Worm (Caenorhabditis elegans) whole organism, L4 larva: ENCODE measurements around the gene nlp-33.

ENCODE experiments used
- D1046.2 ChIP-seq: fragments of 200-800 bp; sonication (Bioruptor generic); IDR thresholded peaks from 2 replicates; pipeline ENCODE4 v1.3.6; 2022; ENCODE audit warnings: missing genetic modification characterization, missing compliant biosample characterization
- F44E2.7 ChIP-seq: fragments of 200-800 bp; sonication (Bioruptor generic); IDR thresholded peaks from 2 replicates; pipeline ENCODE4 v2.1.2; 2022; ENCODE audit warnings: missing genetic modification characterization, missing compliant biosample characterization
- T26A8.4 ChIP-seq: fragments of 200-800 bp; sonication (Bioruptor generic); IDR thresholded peaks from 2 replicates; pipeline ENCODE4 v1.3.6; 2022; ENCODE audit warnings: missing genetic modification characterization, missing compliant biosample characterization
- Y105C5A.15 ChIP-seq: fragments of 200-800 bp; sonication (Bioruptor generic); IDR thresholded peaks from 2 replicates; pipeline ENCODE4 v1.3.6; 2022; ENCODE audit warnings: missing genetic modification characterization, missing compliant biosample characterization
- Y48G9A.11 ChIP-seq: fragments of 200-800 bp; sonication (Bioruptor generic); IDR thresholded peaks from 2 replicates; pipeline ENCODE4 v1.3.6; 2022; ENCODE audit warnings: missing genetic modification reagents, missing genetic modification characterization, missing compliant biosample characterization
- Y5F2A.4 ChIP-seq: fragments of 200-800 bp; sonication (Bioruptor generic); optimal IDR thresholded peaks from 2 replicates; lab custom pipeline; 2018; ENCODE audit warnings: mild to moderate bottlenecking, missing genetic modification characterization, missing compliant biosample characterization
- Y75B8A.6 ChIP-seq: fragments of 200-800 bp; sonication (Bioruptor generic); IDR thresholded peaks from 2 replicates; pipeline ENCODE4 v1.3.6; 2022; ENCODE audit warnings: missing genetic modification reagents, missing genetic modification characterization, missing compliant biosample characterization
- ZK337.2 ChIP-seq: fragments of 200-800 bp; sonication (Bioruptor generic); IDR thresholded peaks from 2 replicates; pipeline ENCODE4 v1.3.6; 2022; ENCODE audit warnings: missing genetic modification reagents, missing genetic modification characterization, missing compliant biosample characterization
- aha-1 ChIP-seq: fragments of 150-350 bp; peaks from one replicate; lab custom pipeline; 2014; ENCODE audit warnings: missing biosample characterization, missing genetic modification characterization
- aly-2 ChIP-seq: sonication (generic microtip); optimal IDR thresholded peaks from 2 replicates; lab custom pipeline; 2018; ENCODE audit warnings: missing biosample characterization, missing genetic modification characterization
- ama-1 ChIP-seq: fragments of 150-350 bp; optimal IDR thresholded peaks from 2 replicates; lab custom pipeline; 2014; ENCODE audit warnings: inconsistent platforms, mixed read lengths
- arid-1 ChIP-seq: fragments of 200-800 bp; sonication (Bioruptor generic); conservative IDR thresholded peaks from 2 replicates; pipeline ENCODE4 v1.3.6; 2022; ENCODE audit warnings: missing genetic modification reagents, missing genetic modification characterization, missing compliant biosample characterization
- attf-4 ChIP-seq: sonication (generic microtip); optimal IDR thresholded peaks from 3 replicates; lab custom pipeline; 2017; ENCODE audit warnings: missing biosample characterization, missing genetic modification characterization
- ceh-20 ChIP-seq: fragments of 200-800 bp; sonication (Bioruptor generic); IDR thresholded peaks from 2 replicates; pipeline ENCODE4 v1.3.6; 2022; ENCODE audit warnings: missing genetic modification reagents, missing genetic modification characterization, missing compliant biosample characterization
- ceh-28 ChIP-seq: fragments of 150-350 bp; optimal IDR thresholded peaks from 2 replicates; lab custom pipeline; 2014; ENCODE audit warnings: missing biosample characterization, missing genetic modification reagents, missing genetic modification characterization
- daf-16 ChIP-seq, 3 experiments: sonication (generic microtip); optimal IDR thresholded peaks; 2 replicates each; lab custom pipeline; 2016 to 2017; ENCODE audit warnings: missing genetic modification characterization in 3 of 3, missing genetic modification reagents in 3 of 3, mild to moderate bottlenecking in 2 of 3, missing compliant biosample characterization in 2 of 3, missing biosample characterization in 1 of 3, moderate library complexity in 1 of 3
- daf-19 ChIP-seq: fragments of 200-800 bp; sonication (Bioruptor generic); conservative IDR thresholded peaks from 2 replicates; pipeline ENCODE4 v1.3.6; 2022; ENCODE audit warnings: missing genetic modification characterization, missing compliant biosample characterization
- daf-8 ChIP-seq: fragments of 200-800 bp; sonication (Bioruptor generic); IDR thresholded peaks from 2 replicates; pipeline ENCODE4 v1.3.6; 2022; ENCODE audit warnings: missing genetic modification characterization, missing compliant biosample characterization
- duxl-1 ChIP-seq: sonication (generic microtip); optimal IDR thresholded peaks from 2 replicates; lab custom pipeline; 2016; ENCODE audit warnings: mild to moderate bottlenecking, missing genetic modification characterization, moderate library complexity, missing compliant biosample characterization; ENCODE audit not compliant: poor library complexity
- dve-1 ChIP-seq: sonication (generic microtip); optimal IDR thresholded peaks from 2 replicates; lab custom pipeline; 2017; ENCODE audit warnings: antibody characterized with exemption, mild to moderate bottlenecking, missing genetic modification characterization, missing compliant biosample characterization; ENCODE audit not compliant: insufficient read depth
- gei-8 ChIP-seq: fragments of 200-800 bp; sonication (Bioruptor generic); optimal IDR thresholded peaks from 2 replicates; lab custom pipeline; 2018; ENCODE audit warnings: mild to moderate bottlenecking, missing genetic modification characterization, missing compliant biosample characterization
- hif-1 ChIP-seq, 2 experiments: sonication (generic microtip); optimal IDR thresholded peaks; 2 replicates each; lab custom pipeline; 2016 to 2017; ENCODE audit warnings: missing compliant biosample characterization in 2 of 2, missing genetic modification characterization in 2 of 2, missing genetic modification reagents in 2 of 2, missing genotype in 2 of 2, mild to moderate bottlenecking in 1 of 2
- hmg-1.1 ChIP-seq: fragments of 200-800 bp; sonication (Bioruptor generic); IDR thresholded peaks from 2 replicates; pipeline ENCODE4 v1.3.6; 2022; ENCODE audit warnings: missing genetic modification reagents, missing genetic modification characterization, missing compliant biosample characterization
- jun-1 ChIP-seq: fragments of 150-350 bp; optimal IDR thresholded peaks from 2 replicates; lab custom pipeline; 2014; ENCODE audit warnings: missing biosample characterization, missing genetic modification reagents, missing genetic modification characterization
- lim-7 ChIP-seq: fragments of 200-800 bp; sonication (Bioruptor generic); IDR thresholded peaks from 2 replicates; pipeline ENCODE4 v1.3.6; 2022; ENCODE audit warnings: missing genetic modification characterization, missing compliant biosample characterization
- lin-38 ChIP-seq: fragments of 200-800 bp; sonication (Bioruptor generic); IDR thresholded peaks from 2 replicates; pipeline ENCODE4 v1.3.6; 2022; ENCODE audit warnings: missing genetic modification reagents, missing genetic modification characterization, missing compliant biosample characterization
- lin-39 ChIP-seq: fragments of 150-350 bp; optimal IDR thresholded peaks from 2 replicates; lab custom pipeline; 2014; ENCODE audit warnings: missing biosample characterization, missing genetic modification reagents, missing genetic modification characterization
- lir-3 ChIP-seq: sonication (generic microtip); optimal IDR thresholded peaks from 2 replicates; lab custom pipeline; 2016; ENCODE audit warnings: mild to moderate bottlenecking, missing genetic modification characterization, missing compliant biosample characterization
- lsy-2 ChIP-seq, 2 experiments: fragments of 150-350 bp in 1 of 2; sonication (generic microtip) in 1 of 2; optimal IDR thresholded peaks; 2 replicates each; lab custom pipeline; 2014 to 2017; ENCODE audit warnings: missing biosample characterization in 2 of 2, missing genetic modification characterization in 2 of 2
- mdl-1 ChIP-seq, 2 experiments: fragments of 150-350 bp in 1 of 2; sonication (generic microtip) in 1 of 2; optimal IDR thresholded peaks; 2 replicates each; lab custom pipeline; 2014 to 2017; ENCODE audit warnings: missing biosample characterization in 2 of 2, missing genetic modification characterization in 2 of 2
- mep-1 ChIP-seq: fragments of 150-350 bp; sonication (generic microtip); optimal IDR thresholded peaks from 3 replicates; lab custom pipeline; 2014; ENCODE audit warnings: missing biosample characterization, missing genetic modification characterization
- mxl-3 ChIP-seq: fragments of 200-800 bp; sonication (Bioruptor generic); optimal IDR thresholded peaks from 2 replicates; lab custom pipeline; 2018; ENCODE audit warnings: mild to moderate bottlenecking, missing genetic modification characterization, missing compliant biosample characterization
- nhr-102 ChIP-seq: sonication (generic microtip); optimal IDR thresholded peaks from 2 replicates; lab custom pipeline; 2016; ENCODE audit warnings: mild to moderate bottlenecking, missing genetic modification characterization, moderate library complexity, missing compliant biosample characterization
- nhr-111 ChIP-seq: fragments of 200-800 bp; sonication (Bioruptor generic); optimal IDR thresholded peaks from 2 replicates; lab custom pipeline; 2018; ENCODE audit warnings: mild to moderate bottlenecking, missing genetic modification characterization, missing compliant biosample characterization
- nhr-237 ChIP-seq: sonication (generic microtip); optimal IDR thresholded peaks from 2 replicates; lab custom pipeline; 2017; ENCODE audit warnings: missing biosample characterization, missing genetic modification characterization
- nhr-41 ChIP-seq: fragments of 200-800 bp; sonication (Bioruptor generic); IDR thresholded peaks from 2 replicates; pipeline ENCODE4 v1.3.6; 2022; ENCODE audit warnings: missing genetic modification reagents, missing genetic modification characterization, missing compliant biosample characterization
- nhr-48 ChIP-seq: sonication (generic microtip); optimal IDR thresholded peaks from 2 replicates; lab custom pipeline; 2016; ENCODE audit warnings: mild to moderate bottlenecking, missing genetic modification characterization, missing compliant biosample characterization
- nhr-6 ChIP-seq: fragments of 150-350 bp; optimal IDR thresholded peaks from 2 replicates; lab custom pipeline; 2014; ENCODE audit warnings: missing biosample characterization, missing genetic modification characterization
- nhr-76 ChIP-seq: fragments of 150-350 bp; optimal IDR thresholded peaks from 2 replicates; lab custom pipeline; 2014; ENCODE audit warnings: missing biosample characterization, missing genetic modification characterization
- php-3 ChIP-seq: fragments of 200-800 bp; sonication (Bioruptor generic); IDR thresholded peaks from 2 replicates; pipeline ENCODE4 v1.3.6; 2022; ENCODE audit warnings: missing genetic modification reagents, missing genetic modification characterization, missing compliant biosample characterization
- saeg-2 ChIP-seq: fragments of 200-800 bp; sonication (Bioruptor generic); IDR thresholded peaks from 2 replicates; pipeline ENCODE4 v1.3.6; 2022; ENCODE audit warnings: missing genetic modification reagents, missing genetic modification characterization, missing compliant biosample characterization
- set-16 ChIP-seq: fragments of 200-800 bp; sonication (Bioruptor generic); IDR thresholded peaks from 2 replicates; pipeline ENCODE4 v1.3.6; 2022; ENCODE audit warnings: missing genetic modification reagents, missing genetic modification characterization, missing compliant biosample characterization
- snpc-1.2 ChIP-seq: fragments of 200-800 bp; sonication (Bioruptor generic); IDR thresholded peaks from 2 replicates; pipeline ENCODE4 v1.3.6; 2022; ENCODE audit warnings: missing genetic modification reagents, missing genetic modification characterization, missing compliant biosample characterization
- spr-1 ChIP-seq: sonication (generic microtip); optimal IDR thresholded peaks from 2 replicates; lab custom pipeline; 2016; ENCODE audit warnings: mild to moderate bottlenecking, missing genetic modification characterization, missing compliant biosample characterization
- tra-1 ChIP-seq: fragments of 200-800 bp; sonication (Bioruptor generic); IDR thresholded peaks from 2 replicates; pipeline ENCODE4 v1.3.6; 2022; ENCODE audit warnings: missing genetic modification reagents, missing genetic modification characterization, missing compliant biosample characterization
- unc-62 ChIP-seq, 3 experiments: fragments of 150-350 bp in 1 of 3; sonication (generic microtip); optimal IDR thresholded peaks in 2 of 3; peaks in 1 of 3; 1 replicate in 1 of 3; 2 replicates in 2 of 3; lab custom pipeline; 2014 to 2017; ENCODE audit warnings: missing biosample characterization in 3 of 3, missing genetic modification characterization in 3 of 3, missing genetic modification reagents in 3 of 3, missing genotype in 1 of 3
- vab-7 ChIP-seq: fragments of 200-800 bp; sonication (Bioruptor generic); IDR thresholded peaks from 2 replicates; pipeline ENCODE4 v1.3.6; 2022; ENCODE audit warnings: missing genetic modification reagents, missing genetic modification characterization, missing compliant biosample characterization
- zip-2 ChIP-seq: fragments of 150-350 bp; optimal IDR thresholded peaks from 2 replicates; lab custom pipeline; 2014; ENCODE audit warnings: missing biosample characterization, missing genetic modification characterization
- ztf-11 ChIP-seq: fragments of 150-350 bp; optimal IDR thresholded peaks from 2 replicates; lab custom pipeline; 2014; ENCODE audit warnings: missing biosample characterization, missing genetic modification characterization

nlp-33 gene

DNA sequence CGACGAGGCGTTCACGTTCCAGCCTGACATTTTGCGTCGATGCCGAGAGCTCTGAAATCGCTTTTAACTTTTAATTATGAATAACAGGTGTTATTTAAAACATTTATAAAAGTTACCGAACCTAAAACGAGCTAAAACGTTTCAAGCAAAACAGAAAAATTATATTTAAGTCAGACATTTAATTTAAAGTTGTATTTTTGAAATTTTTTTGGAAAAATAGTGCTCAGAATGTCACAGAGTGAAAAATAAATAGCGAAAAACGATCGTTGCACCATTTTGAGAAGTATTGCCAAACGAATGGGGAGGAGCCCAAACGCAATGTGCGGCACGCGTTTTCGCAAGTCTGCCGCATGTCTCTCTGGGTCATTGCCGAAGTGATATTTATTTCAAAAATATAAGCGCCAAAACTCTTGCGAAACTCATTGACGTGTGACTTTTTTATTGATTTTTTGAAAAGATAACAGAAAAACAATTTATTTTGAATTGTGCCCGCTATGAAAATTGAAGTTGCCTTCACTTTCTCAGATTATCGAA, 34.0 kb upstream of the nlp-33 start, which contains the start of gene erfa-3 (continued):
- TF ChIP-seq ama-1 (no peak), zip-2 (peak; percentile 26), dve-1 (tag; lab: Kevin White, UChicago) (peak; percentile 77), set-16 (GFP tag; lab: Robert Waterston, UW) (no peak), unc-62 (GFP tag; optimal IDR thresholded peaks at IDR 0.05 in 1 of 2; lab: Kevin White, UChicago) (peak in 1 of 2 experiments; percentile 34), unc-62 (tag; optimal IDR thresholded peaks at IDR 0.05; lab: Kevin White, UChicago) (no peak), tra-1 (GFP tag; lab: Robert Waterston, UW) (no peak), daf-16 (GFP tag; optimal IDR thresholded peaks at IDR 0.05; lab: Kevin White, UChicago) (peak in 1 of 2 experiments; percentile 24), daf-16 (tag; optimal IDR thresholded peaks at IDR 0.05; lab: Kevin White, UChicago) (peak; percentile 64), hmg-1.1 (GFP tag; lab: Robert Waterston, UW) (peak; percentile 70), lir-3 (no peak), nhr-6 (tag; lab: Kevin White, UChicago) (peak; percentile 31), nhr-41 (GFP tag; lab: Robert Waterston, UW) (no peak), nhr-102 (tag; lab: Kevin White, UChicago) (peak; percentile 54), ZK337.2 (GFP tag; lab: Robert Waterston, UW) (no peak), aha-1 (tag; lab: Kevin White, UChicago) (peak; percentile 31), ceh-20 (0 out of 2 replicates have a peak, but pooled peaks have one; percentile 13), nhr-237 (tag; lab: Kevin White, UChicago) (no peak), nhr-111 (GFP tag; lab: Kevin White, UChicago) (no peak), mdl-1 (tag; optimal IDR thresholded peaks at IDR 0.05; lab: Kevin White, UChicago) (no peak), php-3 (GFP tag; lab: Robert Waterston, UW) (peak; percentile 43; the same call in 1 of the 2 replicates), mxl-3 (GFP tag; lab: Kevin White, UChicago) (peak; percentile 49), snpc-1.2 (GFP tag; lab: Robert Waterston, UW) (no peak), nhr-76 (no peak), spr-1 (peak; percentile 43), Y75B8A.6 (GFP tag; lab: Robert Waterston, UW) (no peak), nhr-48 (tag; lab: Kevin White, UChicago) (peak; percentile 29), lin-39 (tag; lab: Kevin White, UChicago) (no peak), lsy-2 (tag; optimal IDR thresholded peaks at IDR 0.05; lab: Kevin White, UChicago) (peak in 1 of 2 experiments; percentile 73), attf-4 (tag; lab: Kevin White, UChicago) (no peak), daf-8 (no peak), hif-1 (tag; optimal IDR thresholded peaks at IDR 0.05; lab: Kevin White, UChicago) (peak in 1 of 2 experiments; percentile 56), Y5F2A.4 (GFP tag; lab: Kevin White, UChicago) (no peak), lim-7 (GFP tag; lab: Robert Waterston, UW) (0 out of 2 replicates have a peak, but pooled peaks have one; percentile 50), T26A8.4 (GFP tag; lab: Robert Waterston, UW) (peak; percentile 61; the same call in 1 of the 2 replicates), lin-38 (peak; percentile 69), jun-1 (tag; lab: Kevin White, UChicago) (no peak), vab-7 (GFP tag; lab: Robert Waterston, UW) (no peak), duxl-1 (tag; lab: Kevin White, UChicago) (peak; percentile 79), mep-1 (tag; lab: Kevin White, UChicago) (peak; percentile 72), gei-8 (no peak), Y48G9A.11 (GFP tag; lab: Robert Waterston, UW) (no peak), F44E2.7 (GFP tag; lab: Robert Waterston, UW) (no peak), ztf-11 (no peak), arid-1 (GFP tag; lab: Robert Waterston, UW) (0 out of 2 replicates have a peak, but pooled peaks have one; percentile 13), aly-2 (no peak), ceh-28 (tag; lab: Kevin White, UChicago) (no peak), Y105C5A.15 (GFP tag; lab: Robert Waterston, UW) (0 out of 2 replicates have a peak, but pooled peaks have one; percentile 51), saeg-2 (no peak), daf-19 (0 out of 2 replicates have a peak, but pooled peaks have one; percentile 11), D1046.2 (GFP tag; lab: Robert Waterston, UW) (no peak)
